Fruit fly (Drosophila melanogaster) whole organism, adult: Measurements from ENCODE around the gene WDR79.

Experiments
- CG11617 ChIP-seq: fragments of 200-800 bp; sonication (Bioruptor generic); optimal IDR thresholded peaks from 2 replicates; lab custom pipeline; 2017; ENCODE audit warnings: mild to moderate bottlenecking, missing biosample characterization, missing genetic modification reagents, missing genetic modification characterization
- CG12768 ChIP-seq: fragments of 200-800 bp; sonication (Bioruptor generic); optimal IDR thresholded peaks from 2 replicates; lab custom pipeline; 2017; ENCODE audit warnings: missing biosample characterization, missing genetic modification characterization, mild to moderate bottlenecking, moderate library complexity, missing genetic modification reagents
- CG7045 ChIP-seq: fragments of 200-800 bp; sonication (Bioruptor generic); optimal IDR thresholded peaks from 2 replicates; lab custom pipeline; 2017; ENCODE audit warnings: missing biosample characterization, mild to moderate bottlenecking, missing genetic modification characterization
- Hr96 ChIP-seq: fragments of 200-800 bp; sonication (Bioruptor generic); optimal IDR thresholded peaks from 2 replicates; lab custom pipeline; 2016; ENCODE audit warnings: missing biosample characterization, missing genetic modification characterization
- Mnt ChIP-seq: fragments of 200-800 bp; sonication (Bioruptor generic); optimal IDR thresholded peaks from 2 replicates; lab custom pipeline; 2016; ENCODE audit warnings: missing biosample characterization, mild to moderate bottlenecking, missing genetic modification characterization
- bab1 ChIP-seq: fragments of 200-800 bp; sonication (Bioruptor generic); optimal IDR thresholded peaks from 3 replicates; lab custom pipeline; 2019; ENCODE audit warnings: missing biosample characterization, mild to moderate bottlenecking, missing genetic modification characterization, moderate library complexity
- cnc ChIP-seq, 2 experiments: fragments of >200 bp; optimal IDR thresholded peaks; 2 replicates each; lab custom pipeline; 2017
- kay ChIP-seq: fragments of 200-800 bp; sonication (Bioruptor generic); peaks from one replicate; lab custom pipeline; 2016; ENCODE audit warnings: missing biosample characterization, missing genetic modification characterization, borderline replicate concordance
- tj ChIP-seq: fragments of 200-800 bp; sonication (Bioruptor generic); optimal IDR thresholded peaks from 3 replicates; lab custom pipeline; 2017; ENCODE audit warnings: missing biosample characterization, mild to moderate bottlenecking, missing genetic modification characterization, moderate library complexity
- toe ChIP-seq: fragments of 200-800 bp; sonication (Bioruptor generic); optimal IDR thresholded peaks from 2 replicates; lab custom pipeline; 2016; ENCODE audit warnings: missing biosample characterization, missing genetic modification characterization

dm6 chr2L:6110781-6111180, 16.8 kb downstream of the WDR79 start:
- TF ChIP-seq CG11617 (GFP tag; lab: Kevin White, UChicago) (no peak), kay (GFP tag; lab: Kevin White, UChicago) (peak; percentile 66), toe (GFP tag; lab: Kevin White, UChicago) (no peak), Hr96 (GFP tag; lab: Kevin White, UChicago) (no peak), CG7045 (GFP tag; lab: Kevin White, UChicago) (no peak), Mnt (no peak), CG12768 (GFP tag; lab: Kevin White, UChicago) (no peak), tj (GFP tag; lab: Kevin White, UChicago) (no peak), cnc (optimal IDR thresholded peaks at IDR 0.05; lab: Kevin White, UChicago) (no peak), bab1 (GFP tag; lab: Kevin White, UChicago) (no peak)
